Fruit fly (Drosophila melanogaster): Measurements from ENCODE around the gene CG17186.
A peak's percentile ranks its signal among the peaks of the same experiment; 100 is the strongest.

The CG17186 gene

dm6 chr3R:19892046-19892445 lies 14.7 kb upstream of the CG17186 start (continued):
- peak; percentile 58 for TF ChIP-seq sug (tag; optimal IDR thresholded peaks at IDR 0.05)
- TF ChIP-seq seq (GFP tag; IDR thresholded peaks at IDR 0.05) = peak; percentile 71
- TF ChIP-seq tgo (GFP tag; IDR thresholded peaks at IDR 0.05) = peak; percentile 64
- 0 out of 3 replicates have a peak, but pooled peaks have one; percentile 40 for TF ChIP-seq vnd (GFP tag; IDR thresholded peaks at IDR 0.05; ENCODE audit: partially characterized antibody)
- TF ChIP-seq Atf6 (GFP tag; IDR thresholded peaks at IDR 0.05) = peak; percentile 75; the same call in 1 of the 2 replicates
- peak; percentile 45 for TF ChIP-seq CG12236 (GFP tag; optimal IDR thresholded peaks at IDR 0.05)
- peak; percentile 39 for TF ChIP-seq eyg (GFP tag; optimal IDR thresholded peaks at IDR 0.05)
- TF ChIP-seq scrt (GFP tag; optimal IDR thresholded peaks at IDR 0.05) = peak; percentile 26
- TF ChIP-seq crp (GFP tag; optimal IDR thresholded peaks at IDR 0.05) = no peak
- TF ChIP-seq CG17612 (GFP tag; IDR thresholded peaks at IDR 0.05) = 0 out of 2 replicates have a peak, but pooled peaks have one; percentile 51
- TF ChIP-seq CG4854 (GFP tag; optimal IDR thresholded peaks at IDR 0.05) = peak; percentile 38
- no peak for TF ChIP-seq Dref (GFP tag; IDR thresholded peaks at IDR 0.05)
- TF ChIP-seq ac (GFP tag; optimal IDR thresholded peaks at IDR 0.05) = peak; percentile 7
- TF ChIP-seq tup (GFP tag; optimal IDR thresholded peaks at IDR 0.05) = no peak
- peak; percentile 80 for TF ChIP-seq ems (GFP tag; optimal IDR thresholded peaks at IDR 0.05)
- TF ChIP-seq B-H2 (GFP tag; optimal IDR thresholded peaks at IDR 0.05) = peak; percentile 32
- peak; percentile 31 for TF ChIP-seq CG12744 (GFP tag; optimal IDR thresholded peaks at IDR 0.05)
- TF ChIP-seq NK7.1 (GFP tag; optimal IDR thresholded peaks at IDR 0.05) = no peak
- peak; percentile 55 for TF ChIP-seq HLH54F (GFP tag; optimal IDR thresholded peaks at IDR 0.05)
- peak; percentile 32; the same call in 1 of the 2 replicates for TF ChIP-seq ro (GFP tag; IDR thresholded peaks at IDR 0.05)
- peak; percentile 18 for TF ChIP-seq CTCF (GFP tag; optimal IDR thresholded peaks at IDR 0.05)
- TF ChIP-seq Aef1 (GFP tag; IDR thresholded peaks at IDR 0.05) = peak; percentile 73; the same call in 2 of the 3 replicates
- peak; percentile 61 for TF ChIP-seq Hsf (GFP tag; optimal IDR thresholded peaks at IDR 0.05)
- TF ChIP-seq ab (GFP tag; optimal IDR thresholded peaks at IDR 0.05) = no peak
- no peak for TF ChIP-seq lov (optimal IDR thresholded peaks at IDR 0.05)
- TF ChIP-seq lov (GFP tag; IDR thresholded peaks at IDR 0.05) = 0 out of 3 replicates have a peak, but pooled peaks have one; percentile 47
- no peak for TF ChIP-seq oc (tag; optimal IDR thresholded peaks at IDR 0.05)
- peak; percentile 76 for TF ChIP-seq CG32532 (GFP tag; IDR thresholded peaks at IDR 0.05)
- peak; percentile 87 for TF ChIP-seq Ptx1 (GFP tag; IDR thresholded peaks at IDR 0.05)
- TF ChIP-seq Side (GFP tag; optimal IDR thresholded peaks at IDR 0.05) = peak; percentile 76
- peak; percentile 41 for TF ChIP-seq CG13775 (GFP tag; optimal IDR thresholded peaks at IDR 0.05)
- TF ChIP-seq CG2129 (GFP tag; IDR thresholded peaks at IDR 0.05; ENCODE audit: partially characterized antibody) = no peak
- 0 out of 2 replicates have a peak, but pooled peaks have one; percentile 33 for TF ChIP-seq CG4360 (GFP tag; IDR thresholded peaks at IDR 0.05)
- no peak for TF ChIP-seq bowl (GFP tag; IDR thresholded peaks at IDR 0.05)
- no peak for TF ChIP-seq CG2678 (tag; optimal IDR thresholded peaks at IDR 0.05)
- peak; percentile 65 for TF ChIP-seq CG11247 (GFP tag; IDR thresholded peaks at IDR 0.05)
- peak; percentile 54 to 70 for TF ChIP-seq dpn (GFP tag; optimal IDR thresholded peaks at IDR 0.05)
- peak; percentile 69 for TF ChIP-seq Xbp1 (GFP tag; optimal IDR thresholded peaks at IDR 0.05)
- peak; percentile 32 for TF ChIP-seq gcm2 (GFP tag; optimal IDR thresholded peaks at IDR 0.05)
- TF ChIP-seq CG2202 (tag; optimal IDR thresholded peaks at IDR 0.05) = peak; percentile 13
- TF ChIP-seq NFAT (GFP tag; IDR thresholded peaks at IDR 0.05) = peak; percentile 55; the same call in 1 of the 2 replicates
- TF ChIP-seq Oli (tag; optimal IDR thresholded peaks at IDR 0.05) = peak; percentile 77
- no peak for TF ChIP-seq sc (optimal IDR thresholded peaks at IDR 0.05)
- no peak for TF ChIP-seq sc (GFP tag; optimal IDR thresholded peaks at IDR 0.05)
- peak; percentile 34; the same call in 1 of the 2 replicates for TF ChIP-seq MBD-R2 (GFP tag; IDR thresholded peaks at IDR 0.05)
- peak; percentile 71 for TF ChIP-seq CoRest (tag; optimal IDR thresholded peaks at IDR 0.05)
- TF ChIP-seq Bteb2 (GFP tag; optimal IDR thresholded peaks at IDR 0.05) = peak; percentile 3
- TF ChIP-seq Dll (GFP tag; IDR thresholded peaks at IDR 0.05; ENCODE audit: partially characterized antibody) = 0 out of 4 replicates have a peak, but pooled peaks have one; percentile 20
- no peak for TF ChIP-seq Stat92E (GFP tag; optimal IDR thresholded peaks at IDR 0.05)
- peak; percentile 48 for TF ChIP-seq gsb-n (tag; optimal IDR thresholded peaks at IDR 0.05)
- TF ChIP-seq Myb (GFP tag; optimal IDR thresholded peaks at IDR 0.05) = peak; percentile 49
- TF ChIP-seq Abd-B (GFP tag; optimal IDR thresholded peaks at IDR 0.05) = no peak

All from whole organism, embryonic.